Fruit fly (Drosophila melanogaster) S2 (cell line): ENCODE measurements around the gene CG17134.
A peak's percentile ranks its signal among the peaks of the same experiment; 100 is the strongest.

ENCODE experiments used
- CG8478 ChIP-seq: fragments of >200 bp; optimal IDR thresholded peaks from 2 replicates; lab custom pipeline; 2018
- CTCF ChIP-seq, 2 experiments: fragments of >200 bp; optimal IDR thresholded peaks; 2 replicates each; lab custom pipeline; 2018

DNA sequence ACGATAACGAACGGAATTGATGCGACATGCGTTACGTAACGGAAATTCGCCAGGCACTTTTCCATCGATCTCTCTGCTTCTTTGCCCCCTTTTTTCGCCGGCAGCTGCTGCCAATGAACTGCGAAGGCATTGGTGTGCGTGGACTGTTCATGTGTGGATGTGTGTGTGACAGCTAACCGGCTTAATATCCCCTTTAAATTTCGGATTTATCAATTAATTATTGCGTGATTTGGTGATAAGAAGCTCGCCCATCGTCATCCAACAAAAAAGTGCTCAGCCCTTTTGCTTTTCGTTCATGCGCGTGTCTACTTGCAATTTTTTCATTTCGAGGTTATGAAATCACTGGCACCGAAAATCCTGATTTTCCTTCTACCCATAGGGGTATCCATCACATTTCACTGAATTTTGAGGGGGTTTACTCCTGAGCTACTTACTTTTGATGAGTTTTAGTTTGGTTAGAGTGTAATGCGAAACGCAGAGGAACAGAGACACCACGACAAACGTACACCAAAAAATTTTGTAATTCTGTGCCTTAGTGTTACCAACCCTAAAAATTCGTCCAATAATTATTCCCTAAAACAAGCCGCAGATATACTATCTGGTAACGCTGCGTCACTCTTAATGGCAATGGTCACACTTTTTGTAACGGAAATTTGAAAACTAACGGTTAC is 29.9 kb downstream of the CG17134 start, which contains the start of gene porin:
- no peak for TF ChIP-seq CG8478 (lab: Kevin White, UChicago)
- TF ChIP-seq CTCF (optimal IDR thresholded peaks at IDR 0.05; lab: Kevin White, UChicago): peak in 1 of 2 experiments; percentile 43
